Fruit fly (Drosophila melanogaster): ENCODE data around the gene viaf.

dm6 chr3L:12013698-12014097 lies 20.7 kb upstream of the viaf start:
- TF ChIP-seq CG6163 (GFP tag; IDR thresholded peaks at IDR 0.05) (peak; percentile 28; the same call in 1 of the 3 replicates), Blimp-1 (GFP tag; optimal IDR thresholded peaks at IDR 0.05) (no peak)

Data from whole organism, prepupa.